Worm (Caenorhabditis elegans): ENCODE results near the gene T19B10.5.

The T19B10.5 gene

ce11 chrV:11254980-11255379 lies 20.5 kb downstream of the T19B10.5 start, which contains the start of gene srsx-31:
TSS of gene srsx-31 (minus strand) at chrV:11255080.
- TF ChIP-seq ceh-83 (GFP tag; optimal IDR thresholded peaks at IDR 0.05) (no peak), blmp-1 (tag; optimal IDR thresholded peaks at IDR 0.05) (no peak), nhr-237 (tag; optimal IDR thresholded peaks at IDR 0.05) (no peak), zip-8 (tag; optimal IDR thresholded peaks at IDR 0.05) (no peak), mep-1 (tag; optimal IDR thresholded peaks at IDR 0.05) (no peak), ham-2 (GFP tag; optimal IDR thresholded peaks at IDR 0.05) (no peak), elt-1 (tag; optimal IDR thresholded peaks at IDR 0.05; ENCODE audit: borderline replicate concordance, insufficient read depth) (no peak), unc-62 (GFP tag; optimal IDR thresholded peaks at IDR 0.05) (no peak), bed-3 (GFP tag; optimal IDR thresholded peaks at IDR 0.05) (no peak), ceh-43 (GFP tag; optimal IDR thresholded peaks at IDR 0.05) (no peak), lin-13 (tag; optimal IDR thresholded peaks at IDR 0.05) (no peak), nhr-28 (tag; optimal IDR thresholded peaks at IDR 0.05) (no peak), cnd-1 (tag; optimal IDR thresholded peaks at IDR 0.05) (no peak), nhr-76 (tag; optimal IDR thresholded peaks at IDR 0.05) (no peak), ztf-11 (tag; optimal IDR thresholded peaks at IDR 0.05) (no peak), hlh-1 (tag; optimal IDR thresholded peaks at IDR 0.05) (no peak), snpc-4 (tag; optimal IDR thresholded peaks at IDR 0.05) (no peak), mab-5 (tag; optimal IDR thresholded peaks at IDR 0.05) (no peak), elt-3 (tag; optimal IDR thresholded peaks at IDR 0.05) (no peak), unc-120 (tag; optimal IDR thresholded peaks at IDR 0.05; ENCODE audit: poor library complexity, severe bottlenecking) (no peak)

DNA sequence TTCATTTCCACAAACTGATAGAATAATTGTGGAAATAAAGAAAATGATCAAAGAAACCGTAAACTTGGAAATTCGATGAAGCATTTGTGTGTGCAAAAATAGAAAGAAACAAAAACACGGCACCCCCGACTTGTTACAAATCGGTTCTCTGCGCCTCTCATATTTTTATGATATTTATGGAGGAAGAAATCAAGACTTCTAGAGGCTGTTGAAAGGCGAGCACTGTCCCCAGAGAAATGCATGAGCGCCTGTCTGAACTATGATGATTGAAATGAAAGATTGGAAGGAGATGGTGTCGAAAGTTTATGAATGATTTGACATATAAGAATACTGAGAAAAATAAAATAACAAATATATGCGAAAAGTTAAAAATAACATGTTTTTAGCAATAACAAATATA lies 24.4 kb downstream of the T19B10.5 start, which contains the start of gene lgc-36:
TSS of gene lgc-36 (minus strand) at position 101 of the 400 bp plus-strand sequence.
- no peak for TF ChIP-seq tbx-8 (GFP tag; optimal IDR thresholded peaks at IDR 0.05)
- TF ChIP-seq M03D4.4 (tag; optimal IDR thresholded peaks at IDR 0.05) = no peak
- TF ChIP-seq lsy-2 (tag; optimal IDR thresholded peaks at IDR 0.05) = no peak
- TF ChIP-seq unc-39 (tag; optimal IDR thresholded peaks at IDR 0.05) = no peak
- no peak for TF ChIP-seq mls-2 (tag; optimal IDR thresholded peaks at IDR 0.05)
- no peak for TF ChIP-seq drap-1 (GFP tag; optimal IDR thresholded peaks at IDR 0.05)
- TF ChIP-seq pha-4 (tag; optimal IDR thresholded peaks at IDR 0.05) = no peak
- no peak for TF ChIP-seq ztf-11 (tag; optimal IDR thresholded peaks at IDR 0.05)
- no peak for TF ChIP-seq ceh-43 (GFP tag; optimal IDR thresholded peaks at IDR 0.05)

DNA sequence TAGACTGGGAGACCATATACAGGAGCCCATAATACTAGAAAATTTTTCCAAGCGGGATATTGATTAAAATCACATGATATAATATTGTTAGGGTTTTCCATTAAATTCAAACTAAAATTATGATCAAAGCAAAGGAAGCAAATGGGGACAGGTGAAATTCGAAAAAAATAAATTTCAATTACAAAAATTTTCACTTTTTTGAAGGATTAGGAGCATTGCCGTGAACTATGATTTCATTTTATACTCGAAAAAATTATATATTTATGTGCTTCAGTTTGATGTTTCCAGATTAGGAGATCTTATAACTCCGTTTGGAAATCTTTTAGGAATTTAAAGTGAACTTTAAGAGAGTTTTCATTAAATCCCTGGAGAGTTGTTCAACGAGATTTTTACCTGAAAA lies 26.2 kb downstream of the T19B10.5 start, which contains the start of gene F07B10.7:
TSS of gene F07B10.7 (minus strand) at position 101 of the 400 bp plus-strand sequence.
- no peak for TF ChIP-seq ces-1 (GFP tag; optimal IDR thresholded peaks at IDR 0.05)
- no peak for TF ChIP-seq lsy-2 (tag; optimal IDR thresholded peaks at IDR 0.05)

- TF ChIP-seq nhr-2 (tag; optimal IDR thresholded peaks at IDR 0.05) (no peak), nhr-237 (tag; optimal IDR thresholded peaks at IDR 0.05) (no peak), nhr-76 (tag; optimal IDR thresholded peaks at IDR 0.05) (no peak), bed-3 (GFP tag; optimal IDR thresholded peaks at IDR 0.05) (no peak), elt-3 (tag; optimal IDR thresholded peaks at IDR 0.05) (no peak), ceh-43 (GFP tag; optimal IDR thresholded peaks at IDR 0.05) (no peak), nhr-12 (tag; optimal IDR thresholded peaks at IDR 0.05) (no peak), nhr-28 (tag; optimal IDR thresholded peaks at IDR 0.05) (no peak), unc-120 (tag; optimal IDR thresholded peaks at IDR 0.05; ENCODE audit: poor library complexity, severe bottlenecking) (no peak), zip-8 (tag; optimal IDR thresholded peaks at IDR 0.05) (no peak), pha-4 (tag; optimal IDR thresholded peaks at IDR 0.05) (no peak), unc-62 (GFP tag; optimal IDR thresholded peaks at IDR 0.05) (no peak), elt-1 (tag; optimal IDR thresholded peaks at IDR 0.05; ENCODE audit: borderline replicate concordance, insufficient read depth) (no peak), ces-1 (GFP tag; optimal IDR thresholded peaks at IDR 0.05) (no peak), mab-5 (tag; optimal IDR thresholded peaks at IDR 0.05) (no peak), cnd-1 (tag; optimal IDR thresholded peaks at IDR 0.05) (no peak), lin-13 (tag; optimal IDR thresholded peaks at IDR 0.05) (no peak), blmp-1 (tag; optimal IDR thresholded peaks at IDR 0.05) (no peak), mls-2 (tag; optimal IDR thresholded peaks at IDR 0.05) (no peak)
Measured at ce11 chrV:11263025-11263424, 28.6 kb downstream of the T19B10.5 start, which contains the start of gene F07B10.4. TSS of gene F07B10.4 (minus strand) at chrV:11263125.

- TF ChIP-seq ztf-11 (tag; optimal IDR thresholded peaks at IDR 0.05) = no peak
- TF ChIP-seq mab-5 (tag; optimal IDR thresholded peaks at IDR 0.05) = no peak
- no peak for TF ChIP-seq nhr-76 (tag; optimal IDR thresholded peaks at IDR 0.05)
- TF ChIP-seq zip-8 (tag; optimal IDR thresholded peaks at IDR 0.05) = no peak
- no peak for TF ChIP-seq tbx-8 (GFP tag; optimal IDR thresholded peaks at IDR 0.05)
- TF ChIP-seq bed-3 (GFP tag; optimal IDR thresholded peaks at IDR 0.05) = no peak
- no peak for TF ChIP-seq mep-1 (tag; optimal IDR thresholded peaks at IDR 0.05)
- no peak for TF ChIP-seq elt-3 (tag; optimal IDR thresholded peaks at IDR 0.05)
- TF ChIP-seq hlh-1 (tag; optimal IDR thresholded peaks at IDR 0.05) = no peak
- TF ChIP-seq sptf-1 (tag; optimal IDR thresholded peaks at IDR 0.05) = no peak
- TF ChIP-seq M03D4.4 (tag; optimal IDR thresholded peaks at IDR 0.05) = no peak
- TF ChIP-seq nhr-237 (tag; optimal IDR thresholded peaks at IDR 0.05) = no peak
- TF ChIP-seq lsy-2 (tag; optimal IDR thresholded peaks at IDR 0.05) = no peak
- TF ChIP-seq drap-1 (GFP tag; optimal IDR thresholded peaks at IDR 0.05) = no peak
- no peak for TF ChIP-seq lin-32 (GFP tag; optimal IDR thresholded peaks at IDR 0.05)
Measured at ce11 chrV:11265482-11265881, 31.0 kb downstream of the T19B10.5 start, which contains the start of gene cln-3.1. TSS of gene cln-3.1 (minus strand) at chrV:11265652.
